Fruit fly (Drosophila melanogaster) whole organism, embryonic: Measurements from ENCODE around the gene Tfb5.

Experiments used
- Adf1 ChIP-seq: fragments of 200-800 bp; sonication (Bioruptor generic); IDR thresholded peaks from 2 replicates; pipeline ENCODE4 v1.3.6; 2022; ENCODE audit warnings: missing biosample characterization, missing genetic modification characterization
- Antp ChIP-seq: fragments of 200-800 bp; sonication (Bioruptor generic); optimal IDR thresholded peaks from 3 replicates; lab custom pipeline; 2016; ENCODE audit warnings: missing biosample characterization, missing genetic modification characterization
- Bdp1 ChIP-seq: fragments of 200-800 bp; sonication (Bioruptor generic); optimal IDR thresholded peaks from 3 replicates; lab custom pipeline; 2016; ENCODE audit warnings: missing biosample characterization, missing genetic modification characterization
- C15 ChIP-seq: fragments of 200-800 bp; sonication (Bioruptor generic); IDR thresholded peaks from 3 replicates; pipeline ENCODE4 v1.3.6; 2022; ENCODE audit warnings: missing biosample characterization, missing genetic modification characterization
- CG10209 ChIP-seq: fragments of 200-800 bp; sonication (Bioruptor generic); optimal IDR thresholded peaks from 3 replicates; lab custom pipeline; 2017; ENCODE audit warnings: missing biosample characterization, mild to moderate bottlenecking, missing genetic modification characterization, missing genetic modification reagents
- CG11398 ChIP-seq: fragments of 200-800 bp; sonication (Bioruptor generic); optimal IDR thresholded peaks from 2 replicates; lab custom pipeline; 2016; ENCODE audit warnings: missing biosample characterization, missing genetic modification characterization
- CG11456 ChIP-seq: fragments of 200-800 bp; sonication (Bioruptor generic); IDR thresholded peaks from 3 replicates; pipeline ENCODE4 v1.3.6; 2022; ENCODE audit warnings: missing biosample characterization, missing genetic modification characterization
- CG11504 ChIP-seq: fragments of 200-800 bp; sonication (Bioruptor generic); optimal IDR thresholded peaks from 3 replicates; lab custom pipeline; 2019; ENCODE audit warnings: missing biosample characterization, mild to moderate bottlenecking, missing genetic modification characterization, moderate library complexity
- CG11696 ChIP-seq: fragments of 200-800 bp; sonication (Bioruptor generic); IDR thresholded peaks from 2 replicates; pipeline ENCODE4 v1.3.6; 2022; ENCODE audit warnings: missing biosample characterization, missing genetic modification characterization
- CG12071 ChIP-seq: fragments of 200-800 bp; sonication (Bioruptor generic); optimal IDR thresholded peaks from 3 replicates; lab custom pipeline; 2018; ENCODE audit warnings: missing biosample characterization, mild to moderate bottlenecking, missing genetic modification characterization
- CG12219 ChIP-seq: fragments of 200-800 bp; sonication (Bioruptor generic); optimal IDR thresholded peaks from 3 replicates; lab custom pipeline; 2018; ENCODE audit warnings: missing biosample characterization, mild to moderate bottlenecking, missing genetic modification characterization
- CG12299 ChIP-seq: fragments of 200-800 bp; sonication (Bioruptor generic); optimal IDR thresholded peaks from 2 replicates; lab custom pipeline; 2018; ENCODE audit warnings: missing biosample characterization, mild to moderate bottlenecking, missing genetic modification characterization
- CG14441 ChIP-seq: fragments of 200-800 bp; sonication (Bioruptor generic); IDR thresholded peaks from 2 replicates; pipeline ENCODE4 v1.3.6; 2022; ENCODE audit warnings: missing biosample characterization, missing genetic modification characterization
- CG14710 ChIP-seq: fragments of 200-800 bp; sonication (Bioruptor generic); optimal IDR thresholded peaks from 3 replicates; lab custom pipeline; 2019; ENCODE audit warnings: missing biosample characterization, mild to moderate bottlenecking, missing genetic modification characterization, moderate library complexity
- CG15601 ChIP-seq: fragments of 200-800 bp; sonication (Bioruptor generic); optimal IDR thresholded peaks from 3 replicates; lab custom pipeline; 2019; ENCODE audit warnings: missing biosample characterization, mild to moderate bottlenecking, missing genetic modification characterization, moderate library complexity
- CG16779 ChIP-seq: fragments of 200-800 bp; sonication (Bioruptor generic); IDR thresholded peaks from 2 replicates; pipeline ENCODE4 v1.3.6; 2022; ENCODE audit warnings: missing biosample characterization, missing genetic modification characterization
- CG17186 ChIP-seq: fragments of 200-800 bp; sonication (Bioruptor generic); optimal IDR thresholded peaks from 3 replicates; lab custom pipeline; 2017; ENCODE audit warnings: missing biosample characterization, missing genetic modification reagents, missing genetic modification characterization
- CG1792 ChIP-seq: fragments of 200-800 bp; sonication (Bioruptor generic); optimal IDR thresholded peaks from 2 replicates; lab custom pipeline; 2016; ENCODE audit warnings: missing biosample characterization, missing genetic modification characterization
- CG18011 ChIP-seq: fragments of 200-800 bp; sonication (Bioruptor generic); optimal IDR thresholded peaks from 2 replicates; lab custom pipeline; 2017; ENCODE audit warnings: missing biosample characterization, missing genetic modification characterization, mild to moderate bottlenecking, moderate library complexity, missing genotype
- CG18262 ChIP-seq: fragments of 200-800 bp; optimal IDR thresholded peaks from 3 replicates; lab custom pipeline; 2019; ENCODE audit warnings: missing biosample characterization, mild to moderate bottlenecking, missing genetic modification characterization, moderate library complexity
- CG1832 ChIP-seq: fragments of 200-800 bp; sonication (Bioruptor generic); optimal IDR thresholded peaks from 2 replicates; lab custom pipeline; 2017; ENCODE audit warnings: missing biosample characterization, mild to moderate bottlenecking, missing genetic modification characterization, inconsistent platforms
- CG3726 ChIP-seq: fragments of 200-800 bp; sonication (Bioruptor generic); IDR thresholded peaks from 3 replicates; pipeline ENCODE4, ENCODE4 v1.3.6; 2022; ENCODE audit warnings: missing biosample characterization, missing genetic modification characterization
- CG7987 ChIP-seq: fragments of 200-800 bp; sonication (Bioruptor generic); optimal IDR thresholded peaks from 2 replicates; lab custom pipeline; 2018; ENCODE audit warnings: missing biosample characterization, mild to moderate bottlenecking, missing genetic modification characterization, moderate library complexity
- CG8089 ChIP-seq: fragments of 200-800 bp; sonication (Bioruptor generic); optimal IDR thresholded peaks from 3 replicates; lab custom pipeline; 2016; ENCODE audit warnings: missing biosample characterization, missing genetic modification characterization
- CG8765 ChIP-seq: fragments of 200-800 bp; sonication (Bioruptor generic); IDR thresholded peaks from 2 replicates; pipeline ENCODE4 v1.3.6; 2022; ENCODE audit warnings: missing biosample characterization, missing genetic modification characterization
- CHES-1-like ChIP-seq: fragments of 200-800 bp; sonication (Bioruptor generic); optimal IDR thresholded peaks from 2 replicates; lab custom pipeline; 2016; ENCODE audit warnings: missing biosample characterization, missing genetic modification characterization
- D19B ChIP-seq: fragments of 200-800 bp; sonication (Bioruptor generic); optimal IDR thresholded peaks from 2 replicates; lab custom pipeline; 2017; ENCODE audit warnings: missing biosample characterization, mild to moderate bottlenecking, missing genetic modification characterization
- Doc2 ChIP-seq: fragments of 200-800 bp; sonication (Bioruptor generic); IDR thresholded peaks from 2 replicates; pipeline ENCODE4 v1.3.6; 2022; ENCODE audit warnings: missing biosample characterization, missing genetic modification characterization
- Hand ChIP-seq: fragments of 200-800 bp; sonication (Bioruptor generic); optimal IDR thresholded peaks from 2 replicates; lab custom pipeline; 2017; ENCODE audit warnings: mild to moderate bottlenecking, missing biosample characterization, missing genetic modification reagents, missing genetic modification characterization
- Hr51 ChIP-seq, 2 experiments: fragments of 200-800 bp; sonication (Bioruptor generic); optimal IDR thresholded peaks; 2 replicates in 1 of 2; 3 replicates in 1 of 2; lab custom pipeline; 2016 to 2018; ENCODE audit warnings: missing biosample characterization in 2 of 2, missing genetic modification characterization in 2 of 2, mild to moderate bottlenecking in 1 of 2, moderate library complexity in 1 of 2
- Hr78 ChIP-seq, 2 experiments: fragments of 200-800 bp in 1 of 2; fragments of >200 bp in 1 of 2; sonication (Bioruptor generic) in 1 of 2; optimal IDR thresholded peaks; 2 replicates each; lab custom pipeline; 2017 to 2019; ENCODE audit warnings: missing biosample characterization in 2 of 2, missing genetic modification characterization in 2 of 2, mild to moderate bottlenecking in 1 of 2, moderate library complexity in 1 of 2
- Myb ChIP-seq: fragments of 200-800 bp; sonication (Bioruptor generic); optimal IDR thresholded peaks from 2 replicates; lab custom pipeline; 2016; ENCODE audit warnings: missing biosample characterization, missing genetic modification characterization
- Xbp1 ChIP-seq: fragments of 200-800 bp; sonication (Bioruptor generic); optimal IDR thresholded peaks from 3 replicates; lab custom pipeline; 2016; ENCODE audit warnings: missing biosample characterization, mild to moderate bottlenecking, missing genetic modification characterization
- cg ChIP-seq: fragments of 200-800 bp; sonication (Bioruptor generic); optimal IDR thresholded peaks from 3 replicates; lab custom pipeline; 2019; ENCODE audit warnings: missing biosample characterization, mild to moderate bottlenecking, missing genetic modification characterization, moderate library complexity
- chn ChIP-seq: fragments of 200-800 bp; sonication (Bioruptor generic); optimal IDR thresholded peaks from 2 replicates; lab custom pipeline; 2016; ENCODE audit warnings: missing biosample characterization, missing genetic modification characterization
- cwo ChIP-seq: fragments of 200-800 bp; sonication (Bioruptor generic); optimal IDR thresholded peaks from 3 replicates; lab custom pipeline; 2017; ENCODE audit warnings: missing biosample characterization, missing genetic modification characterization, mild to moderate bottlenecking, moderate library complexity, missing genetic modification reagents
- eve ChIP-seq, 2 experiments: fragments of >200 bp; optimal IDR thresholded peaks; 2 replicates each; lab custom pipeline; 2017; ENCODE audit warnings: missing biosample characterization in 2 of 2, missing genetic modification characterization in 2 of 2
- h ChIP-seq: fragments of >200 bp; optimal IDR thresholded peaks from 2 replicates; lab custom pipeline; 2017
- hb ChIP-seq: fragments of 200-800 bp; sonication (Bioruptor generic); IDR thresholded peaks from 3 replicates; pipeline ENCODE4 v1.3.6; 2022; ENCODE audit warnings: missing biosample characterization, missing genetic modification characterization; ENCODE audit not compliant: partially characterized antibody
- ind ChIP-seq: fragments of 200-800 bp; sonication (Bioruptor generic); optimal IDR thresholded peaks from 3 replicates; lab custom pipeline; 2016; ENCODE audit warnings: missing biosample characterization, missing genetic modification characterization
- ken ChIP-seq: fragments of 200-800 bp; sonication (Bioruptor generic); IDR thresholded peaks from 3 replicates; pipeline ENCODE4 v1.3.6; 2022; ENCODE audit warnings: missing biosample characterization, missing genetic modification characterization
- lbe ChIP-seq: fragments of 200-800 bp; sonication (Bioruptor generic); optimal IDR thresholded peaks from 2 replicates; lab custom pipeline; 2016; ENCODE audit warnings: missing biosample characterization, mild to moderate bottlenecking, missing genetic modification characterization
- lilli ChIP-seq: fragments of 200-800 bp; sonication (Bioruptor generic); optimal IDR thresholded peaks from 3 replicates; lab custom pipeline; 2016; ENCODE audit warnings: missing biosample characterization, missing genetic modification characterization
- lola ChIP-seq, 3 experiments: fragments of >200 bp in 2 of 3; fragments of 200-800 bp in 1 of 3; sonication (Bioruptor generic) in 1 of 3; optimal IDR thresholded peaks; 2 replicates each; lab custom pipeline; 2017 to 2019; ENCODE audit warnings: missing biosample characterization in 3 of 3, missing genetic modification characterization in 3 of 3, mild to moderate bottlenecking in 1 of 3, moderate library complexity in 1 of 3
- odd ChIP-seq: fragments of 200-800 bp; sonication (Bioruptor generic); optimal IDR thresholded peaks from 2 replicates; lab custom pipeline; 2017; ENCODE audit warnings: missing biosample characterization, mild to moderate bottlenecking, missing genetic modification characterization
- onecut ChIP-seq: fragments of 200-800 bp; sonication (Bioruptor generic); IDR thresholded peaks from 2 replicates; pipeline ENCODE4 v1.3.6; 2022; ENCODE audit warnings: missing biosample characterization, missing genetic modification characterization
- pita ChIP-seq: fragments of 200-800 bp; sonication (Bioruptor generic); optimal IDR thresholded peaks from 2 replicates; lab custom pipeline; 2017; ENCODE audit warnings: missing biosample characterization, mild to moderate bottlenecking, missing genetic modification characterization
- pum ChIP-seq: fragments of 200-800 bp; sonication (Bioruptor generic); optimal IDR thresholded peaks from 2 replicates; lab custom pipeline; 2016; ENCODE audit warnings: missing biosample characterization, missing genetic modification characterization
- shn ChIP-seq: fragments of 200-800 bp; sonication (Bioruptor generic); optimal IDR thresholded peaks from 3 replicates; lab custom pipeline; 2016; ENCODE audit warnings: missing biosample characterization, missing genetic modification characterization
- toy ChIP-seq: fragments of 200-800 bp; sonication (Bioruptor generic); IDR thresholded peaks from 2 replicates; pipeline ENCODE4 v1.3.6; 2022; ENCODE audit warnings: missing biosample characterization, missing genetic modification characterization
- yki ChIP-seq: fragments of >200 bp; optimal IDR thresholded peaks from 3 replicates; lab custom pipeline; 2018

Gene Tfb5

DNA sequence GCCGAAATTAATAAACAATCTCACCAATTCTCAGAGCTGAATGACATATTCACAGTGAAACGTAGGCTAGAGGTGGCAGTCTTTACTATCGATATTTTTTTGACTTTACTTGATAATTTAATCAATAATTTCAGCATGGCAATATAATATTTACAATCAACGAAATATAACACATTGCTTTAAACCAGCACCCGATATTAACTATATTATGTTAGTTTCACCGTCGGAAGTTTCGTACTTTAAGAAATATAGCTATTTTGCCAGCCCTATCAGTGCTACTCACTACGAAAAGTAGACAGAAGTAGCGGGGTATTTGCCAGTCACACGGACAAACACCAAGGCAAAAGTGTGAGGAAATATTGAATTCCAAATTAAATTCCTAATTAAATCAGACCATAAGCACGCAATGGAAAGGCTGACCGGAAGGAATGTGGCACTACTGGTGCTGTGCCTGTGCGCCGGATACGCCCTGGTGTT, at the start of gene Tfb5, which contains the start of the genes CG31917 and SelT (continued):
- TF ChIP-seq CG11504 (peak; percentile 65), pita (GFP tag; lab: Kevin White, UChicago) (no peak), toy (GFP tag; lab: Robert Waterston, UW) (no peak), hb (peak; percentile 58; the same call in 1 of the 3 replicates), eve (GFP tag; optimal IDR thresholded peaks at IDR 0.05; lab: Kevin White, UChicago) (no peak), CG12219 (GFP tag; lab: Kevin White, UChicago) (peak; percentile 11), CG12299 (tag; lab: Kevin White, UChicago) (peak; percentile 59), ken (GFP tag; lab: Robert Waterston, UW) (no peak), Hand (GFP tag; lab: Kevin White, UChicago) (no peak), lilli (GFP tag; lab: Kevin White, UChicago) (peak; percentile 82), CG1832 (no peak), chn (peak; percentile 9), D19B (no peak), CG11696 (no peak), yki (lab: Kevin White, UChicago) (peak; percentile 52), CG17186 (GFP tag; lab: Kevin White, UChicago) (no peak), CG7987 (GFP tag; lab: Kevin White, UChicago) (no peak), pum (peak; percentile 15), onecut (GFP tag; lab: Robert Waterston, UW) (peak; percentile 57; the same call in 1 of the 2 replicates), CG12071 (GFP tag; lab: Kevin White, UChicago) (no peak), CG16779 (no peak), Xbp1 (peak; percentile 65), CHES-1-like (GFP tag; lab: Kevin White, UChicago) (peak; percentile 71), Adf1 (0 out of 2 replicates have a peak, but pooled peaks have one; percentile 31), CG10209 (peak; percentile 41), cg (GFP tag; lab: Kevin White, UChicago) (no peak), C15 (GFP tag; lab: Robert Waterston, UW) (no peak), CG18262 (tag; lab: Kevin White, UChicago) (no peak), CG15601 (tag; lab: Kevin White, UChicago) (peak; percentile 58), CG8765 (GFP tag; lab: Robert Waterston, UW) (no peak), h (lab: Kevin White, UChicago) (no peak), Antp (GFP tag; lab: Kevin White, UChicago) (peak; percentile 55), CG11398 (GFP tag; lab: Kevin White, UChicago) (no peak), CG14441 (GFP tag; lab: Robert Waterston, UW) (no peak), ind (GFP tag; lab: Kevin White, UChicago) (peak; percentile 47), lbe (GFP tag; lab: Kevin White, UChicago) (peak; percentile 48), Hr51 (GFP tag; optimal IDR thresholded peaks at IDR 0.05; lab: Kevin White, UChicago) (peak; percentile 57 to 65), CG1792 (GFP tag; lab: Kevin White, UChicago) (peak; percentile 37), odd (GFP tag; lab: Kevin White, UChicago) (no peak), CG11456 (GFP tag; lab: Robert Waterston, UW) (no peak), CG3726 (GFP tag; lab: Robert Waterston, UW) (no peak), Myb (GFP tag; lab: Kevin White, UChicago) (peak; percentile 14), CG18011 (GFP tag; lab: Kevin White, UChicago) (no peak), CG8089 (GFP tag; lab: Kevin White, UChicago) (no peak), lola (GFP tag; optimal IDR thresholded peaks at IDR 0.05; lab: Kevin White, UChicago) (peak in 1 of 3 experiments; percentile 50), shn (GFP tag; lab: Kevin White, UChicago) (peak; percentile 49), CG14710 (tag; lab: Kevin White, UChicago) (peak; percentile 69), Bdp1 (no peak), Doc2 (GFP tag; lab: Robert Waterston, UW) (no peak), Hr78 (GFP tag; optimal IDR thresholded peaks at IDR 0.05; lab: Kevin White, UChicago) (peak in 1 of 2 experiments; percentile 18), cwo (GFP tag; lab: Kevin White, UChicago) (peak; percentile 28)
